Worm (Caenorhabditis elegans): ENCODE results near the gene hxk-3.

ce11 chrIV:1496017-1496678 lies 1.3 kb upstream of the hxk-3 start, which contains the start of gene npp-20:
- TF ChIP-seq nhr-12 (tag; optimal IDR thresholded peaks at IDR 0.05), result no peak
- no peak for TF ChIP-seq aly-2 (tag; optimal IDR thresholded peaks at IDR 0.05)
- no peak for TF ChIP-seq sea-2 (GFP tag; optimal IDR thresholded peaks at IDR 0.05)
- no peak for TF ChIP-seq ztf-11 (tag; optimal IDR thresholded peaks at IDR 0.05)
- no peak for TF ChIP-seq nhr-76 (tag; optimal IDR thresholded peaks at IDR 0.05)
- no peak for TF ChIP-seq lsy-12 (tag; optimal IDR thresholded peaks at IDR 0.05)
- TF ChIP-seq skn-1 (tag; optimal IDR thresholded peaks at IDR 0.05), result no peak

Measured in whole organism, L3 larva.